Worm (Caenorhabditis elegans) whole organism, early embryonic: ENCODE data around the gene fbxa-50.
"Not testable (repeated sequence)": the region's sequence is repeated elsewhere in the genome, so short reads cannot be mapped to it uniquely, and the experiment has no call there.

ENCODE experiments used
- B0310.2 ChIP-seq: sonication (generic microtip); optimal IDR thresholded peaks from 2 replicates; lab custom pipeline; 2016; ENCODE audit warnings: mild to moderate bottlenecking, missing genetic modification characterization, missing compliant biosample characterization
- F13C5.2 ChIP-seq: sonication (generic microtip); optimal IDR thresholded peaks from 2 replicates; lab custom pipeline; 2017; ENCODE audit warnings: mild to moderate bottlenecking, missing genetic modification characterization, inconsistent platforms, missing compliant biosample characterization
- aly-1 ChIP-seq: sonication (generic microtip); optimal IDR thresholded peaks from 2 replicates; lab custom pipeline; 2016; ENCODE audit warnings: missing genetic modification characterization, missing compliant biosample characterization
- ama-1 ChIP-seq: fragments of 150-350 bp; optimal IDR thresholded peaks from 2 replicates; lab custom pipeline; 2014
- ceh-13 ChIP-seq: fragments of 200-800 bp; sonication (Bioruptor generic); optimal IDR thresholded peaks from 2 replicates; lab custom pipeline; 2018; ENCODE audit warnings: mild to moderate bottlenecking, missing genetic modification characterization, missing compliant biosample characterization
- ceh-36 ChIP-seq: sonication (generic microtip); optimal IDR thresholded peaks from 2 replicates; lab custom pipeline; 2016; ENCODE audit warnings: missing genetic modification characterization, inconsistent platforms, missing compliant biosample characterization
- ets-7 ChIP-seq: sonication (generic microtip); optimal IDR thresholded peaks from 2 replicates; lab custom pipeline; 2016; ENCODE audit warnings: missing genotype, missing genetic modification characterization, missing compliant biosample characterization
- flt-1 ChIP-seq: fragments of 200-800 bp; sonication (Bioruptor generic); IDR thresholded peaks from 2 replicates; pipeline ENCODE4 v1.3.6; 2022; ENCODE audit warnings: missing genetic modification characterization, missing compliant biosample characterization
- hmbx-1 ChIP-seq: sonication (generic microtip); optimal IDR thresholded peaks from 2 replicates; lab custom pipeline; 2016; ENCODE audit warnings: mild to moderate bottlenecking, missing genetic modification characterization, missing compliant biosample characterization
- hmg-4 ChIP-seq: fragments of 200-800 bp; sonication (Bioruptor generic); optimal IDR thresholded peaks from 2 replicates; lab custom pipeline; 2018; ENCODE audit warnings: mild to moderate bottlenecking, missing genetic modification characterization, missing compliant biosample characterization
- hnd-1 ChIP-seq: sonication (generic microtip); optimal IDR thresholded peaks from 2 replicates; lab custom pipeline; 2016; ENCODE audit warnings: missing genetic modification characterization, missing compliant biosample characterization
- pes-1 ChIP-seq: fragments of 200-800 bp; sonication (Bioruptor generic); IDR thresholded peaks from 2 replicates; pipeline ENCODE4 v1.3.6; 2022; ENCODE audit warnings: missing genetic modification reagents, missing genetic modification characterization, missing compliant biosample characterization
- scrt-1 ChIP-seq: fragments of 200-800 bp; sonication (Bioruptor generic); IDR thresholded peaks from 2 replicates; pipeline ENCODE4 v1.3.6; 2022; ENCODE audit warnings: missing genetic modification characterization, missing compliant biosample characterization
- sea-1 ChIP-seq: fragments of 200-800 bp; sonication (Bioruptor generic); conservative IDR thresholded peaks from 2 replicates; pipeline ENCODE4 v1.3.6; 2022; ENCODE audit warnings: missing genetic modification characterization, missing compliant biosample characterization
- tbx-11 ChIP-seq: fragments of 200-800 bp; sonication (Bioruptor generic); IDR thresholded peaks from 2 replicates; pipeline ENCODE4 v1.3.6; 2022; ENCODE audit warnings: missing genetic modification characterization, missing compliant biosample characterization
- tbx-37 ChIP-seq: fragments of 200-800 bp; sonication (Bioruptor generic); conservative IDR thresholded peaks from 2 replicates; pipeline ENCODE4 v1.3.6; 2022; ENCODE audit warnings: missing genetic modification reagents, missing genetic modification characterization, missing compliant biosample characterization
- tra-4 ChIP-seq: sonication (generic microtip); optimal IDR thresholded peaks from 2 replicates; lab custom pipeline; 2017; ENCODE audit warnings: missing genetic modification characterization, missing compliant biosample characterization

The fbxa-50 gene

ce11 chrIII:1275513-1275912 lies 12.8 kb downstream of the fbxa-50 start, which contains the start of gene fbxa-30:
Gene fbxa-30 (minus strand): TSS chrIII:1275613.
- no peak for TF ChIP-seq sea-1 (GFP tag; lab: Robert Waterston, UW)
- TF ChIP-seq tbx-37 (GFP tag; lab: Robert Waterston, UW) = no peak
- TF ChIP-seq F13C5.2 (tag; lab: Kevin White, UChicago) = no peak
- TF ChIP-seq hmbx-1 (tag; lab: Kevin White, UChicago) = no peak
- TF ChIP-seq tra-4 (tag; lab: Kevin White, UChicago) = no peak
- TF ChIP-seq hmg-4 (GFP tag; lab: Kevin White, UChicago) = no peak

- no peak for TF ChIP-seq tbx-11 (GFP tag; lab: Robert Waterston, UW)
- TF ChIP-seq F13C5.2 (tag; lab: Kevin White, UChicago) = no peak
- no peak for TF ChIP-seq ceh-36 (tag; lab: Kevin White, UChicago)
- no peak for TF ChIP-seq tra-4 (tag; lab: Kevin White, UChicago)
- TF ChIP-seq tbx-37 (GFP tag; lab: Robert Waterston, UW) = no peak
- TF ChIP-seq ceh-13 (GFP tag; lab: Kevin White, UChicago) = no peak
- TF ChIP-seq sea-1 (GFP tag; lab: Robert Waterston, UW) = no peak
- no peak for TF ChIP-seq flt-1
- no peak for TF ChIP-seq ama-1 (lab: Kevin White, UChicago)
Measured at ce11 chrIII:1273655-1274328, 14.5 kb downstream of the fbxa-50 start, which contains the start of gene fbxa-29. Gene fbxa-29 (minus strand): TSS chrIII:1273705.

ce11 chrIII:1271378-1271926 lies 16.9 kb downstream of the fbxa-50 start, which contains the start of gene fbxa-31:
Gene fbxa-31 (minus strand): TSS chrIII:1271428.
- no peak for TF ChIP-seq sea-1 (GFP tag; lab: Robert Waterston, UW)
- TF ChIP-seq scrt-1 (GFP tag; lab: Robert Waterston, UW) = no peak
- no peak for TF ChIP-seq pes-1 (GFP tag; lab: Robert Waterston, UW)
- no peak for TF ChIP-seq aly-1 (tag; lab: Kevin White, UChicago)
- TF ChIP-seq hnd-1 (tag; lab: Kevin White, UChicago) = no peak
- TF ChIP-seq ceh-13 (GFP tag; lab: Kevin White, UChicago) = no peak

ce11 chrIII:1269156-1269555 lies 19.2 kb downstream of the fbxa-50 start, which contains the start of gene fbxa-32:
Gene fbxa-32 (minus strand): TSS chrIII:1269256.
- TF ChIP-seq scrt-1 (GFP tag; lab: Robert Waterston, UW) (no peak), tbx-37 (GFP tag; lab: Robert Waterston, UW) (no peak), sea-1 (GFP tag; lab: Robert Waterston, UW) (no peak), hmbx-1 (tag; lab: Kevin White, UChicago) (no peak), pes-1 (GFP tag; lab: Robert Waterston, UW) (no peak), B0310.2 (tag; lab: Kevin White, UChicago) (no peak), ama-1 (lab: Kevin White, UChicago) (no peak), F13C5.2 (tag; lab: Kevin White, UChicago) (no peak), aly-1 (tag; lab: Kevin White, UChicago) (no peak), tbx-11 (GFP tag; lab: Robert Waterston, UW) (no peak), flt-1 (no peak), ets-7 (tag; lab: Kevin White, UChicago) (no peak), ceh-13 (GFP tag; lab: Kevin White, UChicago) (no peak), tra-4 (tag; lab: Kevin White, UChicago) (no peak)

- TF ChIP-seq hmg-4 (GFP tag; lab: Kevin White, UChicago); F13C5.2 (tag; lab: Kevin White, UChicago); ama-1 (lab: Kevin White, UChicago): not testable (repeated sequence)
Measured at ce11 chrIII:1266799-1267198, 21.5 kb downstream of the fbxa-50 start, which contains the start of gene fbxa-151. Gene fbxa-151 (minus strand): TSS chrIII:1266899.

ce11 chrIII:1263692-1264091 lies 24.6 kb downstream of the fbxa-50 start, which contains the start of gene srz-9:
Gene srz-9 (plus strand): TSS chrIII:1263992.
- not testable (repeated sequence) for TF ChIP-seq hmg-4 (GFP tag; lab: Kevin White, UChicago); aly-1 (tag; lab: Kevin White, UChicago); tbx-37 (GFP tag; lab: Robert Waterston, UW)

ce11 chrIII:1261198-1261597 lies 27.1 kb downstream of the fbxa-50 start:
- TF ChIP-seq tbx-11 (GFP tag; lab: Robert Waterston, UW) = 0 out of 2 replicates have a peak, but pooled peaks have one; percentile 47

- TF ChIP-seq ceh-36 (tag; lab: Kevin White, UChicago); ets-7 (tag; lab: Kevin White, UChicago); sea-1 (GFP tag; lab: Robert Waterston, UW): not testable (repeated sequence)
Measured at ce11 chrIII:1258358-1258757, 30.0 kb downstream of the fbxa-50 start, which contains the start of gene fbxa-78. Gene fbxa-78 (minus strand): TSS chrIII:1258458.
